Fruit fly (Drosophila melanogaster) whole organism, embryonic: Measurements from ENCODE around the gene cmb.
A peak's percentile ranks its signal among the peaks of the same experiment; 100 is the strongest.

Experiments
- CG10147 ChIP-seq: fragments of 200-800 bp; sonication (Bioruptor generic); optimal IDR thresholded peaks from 2 replicates; lab custom pipeline; 2019; ENCODE audit warnings: missing biosample characterization, mild to moderate bottlenecking, missing genetic modification characterization, moderate library complexity
- CG12236 ChIP-seq: fragments of 200-800 bp; sonication (Bioruptor generic); optimal IDR thresholded peaks from 2 replicates; lab custom pipeline; 2016; ENCODE audit warnings: missing biosample characterization, missing genetic modification characterization
- CG4328 ChIP-seq: fragments of 200-800 bp; sonication (Bioruptor generic); optimal IDR thresholded peaks from 3 replicates; lab custom pipeline; 2017; ENCODE audit warnings: missing biosample characterization, missing genetic modification reagents, missing genetic modification characterization
- Poxn ChIP-seq: fragments of 200-800 bp; sonication (Bioruptor generic); IDR thresholded peaks from 2 replicates; pipeline ENCODE4 v1.3.6; 2022; ENCODE audit warnings: missing biosample characterization, missing genetic modification characterization
- Rfx ChIP-seq: fragments of 200-800 bp; sonication (Bioruptor generic); IDR thresholded peaks from 2 replicates; pipeline ENCODE4 v1.3.6; 2022; ENCODE audit warnings: missing biosample characterization, missing genetic modification characterization
- dpn ChIP-seq, 2 experiments: fragments of 200-800 bp; sonication (Bioruptor generic); optimal IDR thresholded peaks; 3 replicates each; lab custom pipeline; 2016; ENCODE audit warnings: missing biosample characterization in 2 of 2, missing genetic modification characterization in 2 of 2
- insv ChIP-seq, 2 experiments: fragments of 200-800 bp; sonication (Bioruptor generic); optimal IDR thresholded peaks; 3 replicates each; lab custom pipeline; 2016 to 2018; ENCODE audit warnings: missing biosample characterization in 2 of 2, missing genetic modification characterization in 2 of 2
- kay ChIP-seq: fragments of 200-800 bp; sonication (Bioruptor generic); optimal IDR thresholded peaks from 2 replicates; lab custom pipeline; 2016; ENCODE audit warnings: missing biosample characterization, missing genetic modification characterization
- sc ChIP-seq, 3 experiments: fragments of >200 bp in 2 of 3; fragments of 200-800 bp in 1 of 3; sonication (Bioruptor generic) in 1 of 3; optimal IDR thresholded peaks; 2 replicates in 2 of 3; 3 replicates in 1 of 3; lab custom pipeline; 2017; ENCODE audit warnings: mild to moderate bottlenecking in 1 of 3, missing biosample characterization in 1 of 3, missing genetic modification characterization in 1 of 3, missing genetic modification reagents in 1 of 3
- stc ChIP-seq: fragments of 200-800 bp; sonication (Bioruptor generic); IDR thresholded peaks from 2 replicates; pipeline ENCODE4 v1.3.6; 2022; ENCODE audit warnings: missing biosample characterization, missing genetic modification characterization

DNA sequence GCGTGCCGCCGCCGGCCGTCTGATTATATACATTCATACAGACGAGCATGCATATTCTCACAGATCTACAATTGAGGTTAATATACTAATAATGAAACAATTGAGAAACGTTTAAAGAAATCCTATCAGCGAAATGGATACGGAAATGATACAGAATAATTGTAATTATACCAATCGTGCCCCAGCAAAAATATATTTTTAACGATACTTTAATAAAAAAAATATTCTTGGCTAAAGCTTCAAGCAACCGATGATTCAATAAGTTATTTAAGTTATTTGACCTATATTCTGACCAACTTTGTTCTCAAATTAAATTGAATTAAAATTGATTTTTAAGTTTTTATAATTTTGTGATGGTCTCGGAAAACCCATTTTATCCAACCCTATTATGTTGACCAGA, 33.7 kb downstream of the cmb start:
- no peak for TF ChIP-seq CG12236 (GFP tag; lab: Kevin White, UChicago)
- no peak for TF ChIP-seq Rfx (GFP tag; lab: Robert Waterston, UW)
- TF ChIP-seq stc (GFP tag; lab: Robert Waterston, UW): no peak
- TF ChIP-seq kay (GFP tag; lab: Kevin White, UChicago): no peak
- no peak for TF ChIP-seq CG4328 (GFP tag; lab: Kevin White, UChicago)
- TF ChIP-seq CG10147 (GFP tag; lab: Kevin White, UChicago): peak; percentile 11
- TF ChIP-seq Poxn (GFP tag; lab: Robert Waterston, UW): no peak
- no peak for TF ChIP-seq sc (optimal IDR thresholded peaks at IDR 0.05; lab: Kevin White, UChicago)
- TF ChIP-seq sc (GFP tag; optimal IDR thresholded peaks at IDR 0.05; lab: Kevin White, UChicago): no peak
- no peak for TF ChIP-seq insv (GFP tag; optimal IDR thresholded peaks at IDR 0.05; lab: Kevin White, UChicago)
- TF ChIP-seq dpn (GFP tag; optimal IDR thresholded peaks at IDR 0.05; lab: Kevin White, UChicago): no peak
